Fruit fly (Drosophila melanogaster) whole organism, larva: ENCODE data around the gene CG34296.

ENCODE experiments used
- noc ChIP-seq: fragments of 200-800 bp; sonication (Bioruptor generic); optimal IDR thresholded peaks from 3 replicates; lab custom pipeline; 2019; ENCODE audit warnings: missing biosample characterization, mild to moderate bottlenecking, missing genetic modification characterization, moderate library complexity

Gene CG34296

DNA sequence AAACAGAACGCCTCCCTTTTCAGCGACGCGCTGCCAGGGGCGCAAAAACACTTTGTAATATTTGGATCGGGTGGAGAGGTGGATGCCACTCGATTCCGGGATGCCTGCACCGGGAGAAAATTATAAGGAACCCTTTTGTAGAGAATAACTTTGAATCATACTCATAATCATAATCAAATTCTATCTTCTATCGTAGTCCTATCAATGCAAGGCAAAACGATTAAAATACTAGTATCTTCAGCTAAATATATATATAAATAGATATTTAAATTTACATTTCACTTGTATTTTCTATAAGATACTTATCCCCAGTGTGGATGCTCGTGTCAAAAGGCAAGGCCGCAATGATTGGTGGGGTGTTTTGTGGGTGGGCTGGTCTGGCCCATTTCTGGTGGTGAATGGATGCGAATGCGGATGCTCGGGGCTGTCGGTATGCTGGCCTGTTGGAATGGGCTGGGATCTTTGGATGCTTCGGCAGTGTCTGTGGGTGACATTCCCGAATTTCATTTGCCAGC lies 16.5 kb upstream of the CG34296 start:
- TF ChIP-seq noc (tag; lab: Kevin White, UChicago): no peak

- TF ChIP-seq noc (tag; lab: Kevin White, UChicago): no peak
Observed at dm6 chr3R:29707258-29707657, 15.1 kb upstream of the CG34296 start.

DNA sequence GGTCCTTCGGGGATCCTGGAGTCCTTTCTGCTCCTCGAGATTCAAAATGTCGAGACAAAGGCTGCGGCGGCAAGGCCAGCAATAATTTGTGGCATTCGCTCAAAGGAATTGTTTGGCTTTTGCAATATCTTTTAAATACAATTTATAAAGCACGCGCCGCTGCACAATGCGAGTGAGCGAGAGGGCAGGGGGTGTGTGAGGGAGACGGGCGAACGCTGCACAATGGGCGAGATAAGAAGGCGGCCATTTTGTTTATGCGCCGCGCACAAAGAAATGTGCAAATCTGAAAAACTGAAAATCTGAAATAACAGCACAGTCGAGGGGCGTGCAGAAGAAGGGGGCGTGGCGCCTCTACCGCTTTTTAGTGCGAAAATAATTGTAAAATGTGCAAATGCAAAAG lies 14.0 kb upstream of the CG34296 start:
- TF ChIP-seq noc (tag; lab: Kevin White, UChicago): no peak

DNA sequence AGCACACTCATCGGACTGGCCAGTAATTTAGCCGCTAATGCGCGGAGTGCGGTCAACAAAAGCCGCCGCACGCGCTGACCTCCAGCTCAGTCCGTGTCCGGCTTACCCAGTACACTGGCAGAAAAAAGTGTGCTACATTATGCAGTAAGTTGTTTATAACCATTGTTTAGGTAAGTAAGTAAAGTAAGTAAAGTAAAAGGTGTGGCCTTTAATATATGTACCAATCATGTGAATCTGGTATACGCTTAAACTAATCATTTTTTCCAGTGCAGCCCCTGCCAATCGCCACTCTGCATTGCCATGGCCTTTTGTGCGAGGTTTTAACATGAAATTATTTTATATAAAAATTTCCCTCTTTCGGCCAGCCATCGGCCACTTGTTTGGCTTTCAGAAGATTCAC lies 10.9 kb upstream of the CG34296 start:
- no peak for TF ChIP-seq noc (tag; lab: Kevin White, UChicago)

DNA sequence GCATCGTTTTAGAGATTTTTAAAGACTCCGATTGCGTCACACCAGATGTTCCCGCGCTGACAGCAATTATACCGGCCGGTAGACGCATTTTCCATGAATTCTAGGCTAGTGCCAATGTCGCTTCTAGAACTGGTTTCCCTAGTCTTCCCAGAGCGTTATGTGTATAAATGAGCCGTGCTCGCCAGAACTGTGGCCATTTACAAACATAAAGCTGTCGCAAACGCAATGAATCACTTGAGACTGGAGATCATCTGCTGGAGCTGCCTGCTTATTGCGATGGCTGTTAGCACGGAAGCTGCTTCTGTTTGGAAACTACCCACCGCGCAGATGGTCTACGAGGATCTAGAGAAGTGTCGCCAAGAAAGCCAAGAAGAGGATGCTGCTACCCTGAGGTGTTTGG lies 8.0 kb upstream of the CG34296 start, which contains the start of gene Obp99d:
Gene Obp99d, plus strand, starts transcription at position 192 of the 400 bp plus-strand sequence.
- no peak for TF ChIP-seq noc (tag; lab: Kevin White, UChicago)

DNA sequence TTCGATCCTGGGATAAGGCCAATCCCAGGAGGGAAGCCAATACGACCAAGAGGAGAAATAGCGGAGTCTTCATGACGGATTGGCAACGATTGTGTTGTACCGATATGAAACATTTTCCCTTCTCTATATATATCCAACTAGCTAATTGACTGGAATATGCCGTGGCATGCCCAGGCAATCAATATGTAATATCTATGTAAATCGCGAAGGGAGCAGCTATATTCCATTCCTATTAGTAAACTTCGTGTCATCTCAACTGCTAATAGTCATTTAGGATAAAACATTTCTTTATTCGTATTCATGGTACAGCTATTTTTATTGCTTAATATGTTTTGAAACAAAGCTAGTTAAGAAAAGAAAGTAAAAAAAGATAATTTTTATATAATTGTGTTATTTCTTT lies 7.1 kb upstream of the CG34296 start, which contains the start of gene Dup99B:
Gene Dup99B, minus strand, starts transcription at position 101 of the 400 bp plus-strand sequence.
- no peak for TF ChIP-seq noc (tag; lab: Kevin White, UChicago)

DNA sequence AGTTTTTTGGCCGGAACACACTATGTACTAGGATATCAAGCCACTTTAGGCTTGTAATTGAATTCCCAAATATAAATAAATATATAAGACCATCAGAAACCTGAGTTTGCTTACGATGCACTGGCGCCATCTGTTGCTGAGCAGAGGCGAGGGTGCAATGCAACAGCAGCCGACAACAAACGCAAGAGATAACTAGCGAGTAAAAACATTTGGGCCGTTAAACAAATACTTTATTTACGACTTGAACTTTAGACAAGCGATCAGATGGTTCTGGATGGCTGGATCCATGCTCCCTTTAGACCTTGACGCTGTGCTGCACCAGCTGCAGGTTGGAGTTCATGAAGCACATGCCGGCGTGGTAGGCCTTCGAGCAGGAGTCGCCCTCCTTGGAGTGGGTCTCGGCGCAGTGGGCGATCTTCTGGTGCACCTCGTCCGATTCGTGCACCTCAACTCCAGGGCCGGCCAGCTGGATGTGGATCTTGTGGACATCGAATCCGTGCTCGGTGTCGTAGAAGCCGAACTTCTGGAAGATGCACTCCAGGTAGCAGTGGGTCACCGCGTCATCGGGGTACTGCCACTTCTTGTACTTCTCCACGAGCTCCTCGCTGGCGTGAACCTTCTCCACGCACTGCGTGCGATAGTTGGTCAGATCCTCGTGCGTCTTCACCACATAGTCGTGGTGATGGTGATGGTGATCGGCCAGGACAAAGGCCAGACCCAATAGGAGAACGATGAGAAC lies 6.1 kb upstream of the CG34296 start:
- no peak for TF ChIP-seq noc (tag; lab: Kevin White, UChicago)

DNA sequence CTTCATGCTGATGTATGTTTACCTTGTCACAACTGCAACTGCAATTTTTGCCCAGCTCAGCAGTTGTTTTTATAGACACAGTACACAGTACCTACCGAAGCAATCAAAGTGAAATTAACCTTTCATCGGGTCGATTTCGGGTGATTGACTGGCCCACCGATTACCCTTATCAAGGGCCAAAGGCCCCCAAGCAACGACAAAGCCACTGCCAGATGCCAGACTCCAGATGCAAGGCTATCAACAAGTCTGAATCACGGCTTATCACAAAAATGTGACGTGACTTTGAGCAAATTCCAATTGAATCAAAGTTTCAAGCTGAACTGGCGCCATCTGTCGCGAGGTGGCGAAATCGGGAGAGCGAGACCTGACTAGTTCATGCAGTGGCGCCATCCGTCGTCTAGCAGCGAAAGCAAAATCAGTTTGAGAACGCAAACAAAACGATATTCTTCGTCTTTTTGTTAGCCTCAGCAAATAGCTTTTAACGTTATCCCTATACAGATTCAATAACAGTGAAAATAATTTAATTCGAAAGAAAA lies 5.5 kb upstream of the CG34296 start, which contains the start of gene Obp99b:
Gene Obp99b, minus strand, starts transcription at position 115 of the 536 bp plus-strand sequence.
- TF ChIP-seq noc (tag; lab: Kevin White, UChicago): no peak

- no peak for TF ChIP-seq noc (tag; lab: Kevin White, UChicago)
Observed at dm6 chr3R:29717519-29717918, 4.8 kb upstream of the CG34296 start.

dm6 chr3R:29718363-29718762 lies 4.0 kb upstream of the CG34296 start, which contains the start of gene CG15506:
CG15506 (plus strand) TSS chr3R:29718663.
- TF ChIP-seq noc (tag; lab: Kevin White, UChicago): no peak

- no peak for TF ChIP-seq noc (tag; lab: Kevin White, UChicago)
Observed at dm6 chr3R:29723048-29723656, 814 bp downstream of the CG34296 start, which contains the start of gene Pcd. Pcd (plus strand) TSS chr3R:29723163.

DNA sequence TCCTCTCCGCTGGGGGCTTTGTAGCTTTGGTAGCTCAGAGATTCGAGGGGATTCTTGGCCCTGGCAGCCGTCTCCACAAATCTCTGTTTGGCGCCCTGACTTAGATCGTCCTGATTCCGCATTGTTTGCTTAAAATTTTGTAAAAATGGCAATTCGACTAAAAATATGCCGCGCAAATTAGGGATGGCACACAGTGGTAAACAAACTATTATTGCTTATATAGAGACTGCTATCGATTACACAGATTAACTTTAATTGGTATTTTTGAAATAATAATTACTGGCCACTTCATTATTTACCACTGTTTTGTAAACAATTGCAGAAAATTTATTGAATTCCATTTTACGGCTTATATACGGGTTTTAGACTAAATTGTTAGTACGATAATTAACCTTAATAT lies 2.4 kb downstream of the CG34296 start, which contains the start of the genes Naa40 and CG18731:
Gene Naa40, minus strand, starts transcription at position 206 of the 400 bp plus-strand sequence.
Gene CG18731, plus strand, starts transcription at position 283 of the 400 bp plus-strand sequence.
- TF ChIP-seq noc (tag; lab: Kevin White, UChicago): no peak

dm6 chr3R:29725577-29726240 lies 3.4 kb downstream of the CG34296 start, which contains the start of gene Kul:
Kul (plus strand) TSS chr3R:29725830.
- no peak for TF ChIP-seq noc (tag; lab: Kevin White, UChicago)

- TF ChIP-seq noc (tag; lab: Kevin White, UChicago): no peak
Observed at dm6 chr3R:29726277-29726676, 3.9 kb downstream of the CG34296 start.

DNA sequence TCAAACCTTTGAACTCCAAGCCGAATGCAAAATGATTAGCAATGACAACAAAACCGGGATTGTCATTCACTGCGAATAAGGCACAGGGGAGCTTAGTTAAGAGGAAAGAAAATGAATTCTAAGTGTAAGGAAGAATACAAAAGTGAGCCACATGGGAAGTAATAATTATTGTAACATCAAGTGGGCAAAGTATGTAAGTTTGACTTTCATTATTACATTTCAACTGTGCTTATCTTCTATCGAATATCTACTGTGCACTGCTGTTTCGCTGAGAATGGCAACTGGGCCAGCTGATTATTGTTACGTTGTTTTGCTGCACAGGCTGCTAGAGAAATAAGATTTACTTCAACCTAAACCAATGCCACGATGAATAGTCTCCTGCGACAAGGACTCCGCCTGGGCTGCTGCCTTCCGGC lies 14.3 kb downstream of the CG34296 start, which contains the start of the genes CG7601 and CIA30:
Gene CG7601, minus strand, starts transcription at position 68 of the 416 bp plus-strand sequence.
Gene CIA30, plus strand, starts transcription at position 288 of the 416 bp plus-strand sequence.
- TF ChIP-seq noc (tag; lab: Kevin White, UChicago): peak; percentile 98
